Comparison of ENCODE assay signal across 1 worm cellular context in genomic region chrIII:10706481-10706880, ce11.
TF ChIP-seq lines count a peak whose summit lies in the region.

No protein-coding gene starts in this region.

TF ChIP-seq in whole organism, young adult, 124 proteins besides CTCF, POLR2A, EP300 and RAD21 (continued from another document):
- no peak for TF ChIP-seq lin-35 (GFP tag; optimal IDR thresholded peaks at IDR 0.05; lab: Kevin White, UChicago)
- TF ChIP-seq B0261.1 (tag; optimal IDR thresholded peaks at IDR 0.05; lab: Kevin White, UChicago) = no peak
- TF ChIP-seq C06A6.2 (GFP tag; conservative IDR thresholded peaks at IDR 0.05; lab: Robert Waterston, UW) = peak; percentile 30; the same call in 1 of the 2 replicates
- no peak for TF ChIP-seq lsl-1 (GFP tag; optimal IDR thresholded peaks at IDR 0.05; lab: Kevin White, UChicago)
- TF ChIP-seq lag-1 (GFP tag; IDR thresholded peaks at IDR 0.05; lab: Robert Waterston, UW) = no peak
- no peak for TF ChIP-seq egl-18 (GFP tag; IDR thresholded peaks at IDR 0.05; lab: Robert Waterston, UW)
- TF ChIP-seq F57A8.1 (GFP tag; optimal IDR thresholded peaks at IDR 0.05; lab: Kevin White, UChicago) = no peak
- no peak for TF ChIP-seq D2030.7 (GFP tag; IDR thresholded peaks at IDR 0.05; lab: Robert Waterston, UW)
- TF ChIP-seq nfya-2 (GFP tag; IDR thresholded peaks at IDR 0.05; lab: Robert Waterston, UW) = no peak
- no peak for TF ChIP-seq ceh-58 (GFP tag; IDR thresholded peaks at IDR 0.05; lab: Robert Waterston, UW)
- no peak for TF ChIP-seq efl-1 (GFP tag; optimal IDR thresholded peaks at IDR 0.05; lab: Kevin White, UChicago)
- no peak for TF ChIP-seq F57C9.4 (tag; optimal IDR thresholded peaks at IDR 0.05; lab: Kevin White, UChicago)
- no peak for TF ChIP-seq mel-28 (tag; optimal IDR thresholded peaks at IDR 0.05; lab: Kevin White, UChicago; ENCODE audit: borderline replicate concordance)
- no peak for TF ChIP-seq nhr-90 (tag; optimal IDR thresholded peaks at IDR 0.05; lab: Kevin White, UChicago)
- TF ChIP-seq sptf-2 (GFP tag; optimal IDR thresholded peaks at IDR 0.05; lab: Kevin White, UChicago) = no peak
- no peak for TF ChIP-seq ceh-27 (GFP tag; optimal IDR thresholded peaks at IDR 0.05; lab: Kevin White, UChicago)
- no peak for TF ChIP-seq pha-4 (tag; optimal IDR thresholded peaks at IDR 0.05; lab: Kevin White, UChicago)
- no peak for TF ChIP-seq F55B11.4 (tag; optimal IDR thresholded peaks at IDR 0.05; lab: Kevin White, UChicago; ENCODE audit: borderline replicate concordance, insufficient read depth)
- no peak for TF ChIP-seq ztf-22 (GFP tag; optimal IDR thresholded peaks at IDR 0.05; lab: Kevin White, UChicago)
- TF ChIP-seq Y53G8AR.9 (GFP tag; conservative IDR thresholded peaks at IDR 0.05; lab: Robert Waterston, UW) = no peak
- peak; percentile 84 for TF ChIP-seq zfh-2 (GFP tag; conservative IDR thresholded peaks at IDR 0.05; lab: Robert Waterston, UW)
- no peak for TF ChIP-seq cebp-1 (GFP tag; IDR thresholded peaks at IDR 0.05; lab: Robert Waterston, UW)
- no peak for TF ChIP-seq cebp-1 (tag; optimal IDR thresholded peaks at IDR 0.05; lab: Kevin White, UChicago)
- TF ChIP-seq aptf-3 (GFP tag; IDR thresholded peaks at IDR 0.05; lab: Robert Waterston, UW) = no peak
